Fruit fly (Drosophila melanogaster) whole organism, adult: ENCODE results near the gene bol.

Source experiments
- CG11617 ChIP-seq: fragments of 200-800 bp; sonication (Bioruptor generic); optimal IDR thresholded peaks from 2 replicates; lab custom pipeline; 2017; ENCODE audit warnings: mild to moderate bottlenecking, missing biosample characterization, missing genetic modification reagents, missing genetic modification characterization
- CG12768 ChIP-seq: fragments of 200-800 bp; sonication (Bioruptor generic); optimal IDR thresholded peaks from 2 replicates; lab custom pipeline; 2017; ENCODE audit warnings: missing biosample characterization, missing genetic modification characterization, mild to moderate bottlenecking, moderate library complexity, missing genetic modification reagents
- CG14711 ChIP-seq: fragments of 200-800 bp; sonication (Bioruptor generic); optimal IDR thresholded peaks from 2 replicates; lab custom pipeline; 2018; ENCODE audit warnings: missing biosample characterization, mild to moderate bottlenecking, missing genetic modification characterization, moderate library complexity
- CG1620 ChIP-seq: fragments of 200-800 bp; sonication (Bioruptor generic); optimal IDR thresholded peaks from 2 replicates; lab custom pipeline; 2016; ENCODE audit warnings: missing biosample characterization, missing genetic modification characterization
- CG33017 ChIP-seq: fragments of 200-800 bp; sonication (Bioruptor generic); optimal IDR thresholded peaks from 2 replicates; lab custom pipeline; 2018; ENCODE audit warnings: missing biosample characterization, mild to moderate bottlenecking, missing genetic modification characterization, moderate library complexity
- CG5204 ChIP-seq: fragments of 200-800 bp; sonication (Bioruptor generic); optimal IDR thresholded peaks from 2 replicates; lab custom pipeline; 2016; ENCODE audit warnings: missing biosample characterization, missing genetic modification characterization
- CG7045 ChIP-seq: fragments of 200-800 bp; sonication (Bioruptor generic); optimal IDR thresholded peaks from 2 replicates; lab custom pipeline; 2017; ENCODE audit warnings: missing biosample characterization, mild to moderate bottlenecking, missing genetic modification characterization
- CG7101 ChIP-seq: fragments of 200-800 bp; sonication (Bioruptor generic); optimal IDR thresholded peaks from 2 replicates; lab custom pipeline; 2018; ENCODE audit warnings: missing biosample characterization, mild to moderate bottlenecking, missing genetic modification characterization, moderate library complexity
- Clk ChIP-seq: fragments of 200-800 bp; sonication (Bioruptor generic); optimal IDR thresholded peaks from 2 replicates; lab custom pipeline; 2017; ENCODE audit warnings: missing biosample characterization, missing genetic modification characterization
- Crg-1 ChIP-seq: fragments of 200-800 bp; sonication (Bioruptor generic); optimal IDR thresholded peaks from 2 replicates; lab custom pipeline; 2016; ENCODE audit warnings: missing biosample characterization, missing genetic modification characterization
- Hr96 ChIP-seq: fragments of 200-800 bp; sonication (Bioruptor generic); optimal IDR thresholded peaks from 2 replicates; lab custom pipeline; 2016; ENCODE audit warnings: missing biosample characterization, missing genetic modification characterization
- Mnt ChIP-seq: fragments of 200-800 bp; sonication (Bioruptor generic); optimal IDR thresholded peaks from 2 replicates; lab custom pipeline; 2016; ENCODE audit warnings: missing biosample characterization, mild to moderate bottlenecking, missing genetic modification characterization
- bab1 ChIP-seq: fragments of 200-800 bp; sonication (Bioruptor generic); optimal IDR thresholded peaks from 3 replicates; lab custom pipeline; 2019; ENCODE audit warnings: missing biosample characterization, mild to moderate bottlenecking, missing genetic modification characterization, moderate library complexity
- cic ChIP-seq: fragments of 200-800 bp; sonication (Bioruptor generic); optimal IDR thresholded peaks from 2 replicates; lab custom pipeline; 2017; ENCODE audit warnings: missing biosample characterization, mild to moderate bottlenecking, missing genetic modification characterization, moderate library complexity
- cnc ChIP-seq, 2 experiments: fragments of >200 bp; optimal IDR thresholded peaks; 2 replicates each; lab custom pipeline; 2017
- kay ChIP-seq: fragments of 200-800 bp; sonication (Bioruptor generic); peaks from one replicate; lab custom pipeline; 2016; ENCODE audit warnings: missing biosample characterization, missing genetic modification characterization, borderline replicate concordance
- ovo ChIP-seq: fragments of 200-800 bp; sonication (Bioruptor generic); optimal IDR thresholded peaks from 2 replicates; lab custom pipeline; 2016; ENCODE audit warnings: missing biosample characterization, missing genetic modification characterization
- pad ChIP-seq: fragments of 200-800 bp; sonication (Bioruptor generic); optimal IDR thresholded peaks from 3 replicates; lab custom pipeline; 2017; ENCODE audit warnings: missing biosample characterization, missing genetic modification characterization, mild to moderate bottlenecking, moderate library complexity, missing genetic modification reagents
- tj ChIP-seq: fragments of 200-800 bp; sonication (Bioruptor generic); optimal IDR thresholded peaks from 3 replicates; lab custom pipeline; 2017; ENCODE audit warnings: missing biosample characterization, mild to moderate bottlenecking, missing genetic modification characterization, moderate library complexity
- toe ChIP-seq: fragments of 200-800 bp; sonication (Bioruptor generic); optimal IDR thresholded peaks from 2 replicates; lab custom pipeline; 2016; ENCODE audit warnings: missing biosample characterization, missing genetic modification characterization

Gene bol

DNA sequence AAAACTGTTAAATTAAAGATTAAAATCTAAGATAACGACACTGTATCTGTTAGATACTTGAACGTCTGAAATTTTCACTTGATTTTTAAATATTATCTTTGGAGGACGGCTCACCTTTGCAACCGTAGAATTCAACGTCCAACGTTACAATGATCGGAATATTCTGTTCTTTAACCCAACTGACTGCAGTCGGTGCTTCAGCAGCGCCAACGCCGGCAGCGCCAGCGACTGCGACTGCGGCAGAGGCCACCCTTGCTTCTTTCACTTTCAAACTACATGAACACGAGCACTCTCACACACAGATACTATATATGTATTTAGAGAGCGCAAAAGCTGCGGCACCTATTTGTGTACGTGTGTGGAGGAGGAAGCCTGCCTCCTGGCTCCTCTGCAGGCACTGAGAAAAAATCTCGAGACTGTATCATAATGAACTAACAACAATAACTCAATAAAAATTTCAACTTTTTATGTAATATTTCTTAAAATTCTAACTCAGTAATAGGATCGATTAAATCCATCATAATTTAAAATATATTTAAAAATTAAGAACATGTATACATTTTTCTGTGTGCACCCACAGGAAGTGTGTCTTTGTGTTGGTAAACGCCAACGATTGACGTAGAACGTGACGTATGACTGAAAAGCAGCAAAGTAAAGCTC lies 76.6 kb downstream of the bol start:
- TF ChIP-seq pad (GFP tag; lab: Kevin White, UChicago) (peak; percentile 83), CG12768 (GFP tag; lab: Kevin White, UChicago) (peak; percentile 96), CG5204 (GFP tag; lab: Kevin White, UChicago) (peak; percentile 91), CG33017 (peak; percentile 98), cnc (optimal IDR thresholded peaks at IDR 0.05; lab: Kevin White, UChicago) (no peak), Clk (GFP tag; lab: Kevin White, UChicago) (peak; percentile 96), CG7045 (GFP tag; lab: Kevin White, UChicago) (peak; percentile 97), cic (GFP tag; lab: Kevin White, UChicago) (peak; percentile 94), kay (peak; percentile 93), CG14711 (tag; lab: Kevin White, UChicago) (peak; percentile 93), CG11617 (peak; percentile 95), Mnt (GFP tag; lab: Kevin White, UChicago) (peak; percentile 82), Hr96 (GFP tag; lab: Kevin White, UChicago) (peak; percentile 80), Crg-1 (GFP tag; lab: Kevin White, UChicago) (peak; percentile 83), ovo (GFP tag; lab: Kevin White, UChicago) (peak; percentile 77), bab1 (GFP tag; lab: Kevin White, UChicago) (peak; percentile 53), CG7101 (tag; lab: Kevin White, UChicago) (peak; percentile 97), tj (GFP tag; lab: Kevin White, UChicago) (peak; percentile 77), toe (GFP tag; lab: Kevin White, UChicago) (peak; percentile 91), CG1620 (GFP tag; lab: Kevin White, UChicago) (peak; percentile 67)

DNA sequence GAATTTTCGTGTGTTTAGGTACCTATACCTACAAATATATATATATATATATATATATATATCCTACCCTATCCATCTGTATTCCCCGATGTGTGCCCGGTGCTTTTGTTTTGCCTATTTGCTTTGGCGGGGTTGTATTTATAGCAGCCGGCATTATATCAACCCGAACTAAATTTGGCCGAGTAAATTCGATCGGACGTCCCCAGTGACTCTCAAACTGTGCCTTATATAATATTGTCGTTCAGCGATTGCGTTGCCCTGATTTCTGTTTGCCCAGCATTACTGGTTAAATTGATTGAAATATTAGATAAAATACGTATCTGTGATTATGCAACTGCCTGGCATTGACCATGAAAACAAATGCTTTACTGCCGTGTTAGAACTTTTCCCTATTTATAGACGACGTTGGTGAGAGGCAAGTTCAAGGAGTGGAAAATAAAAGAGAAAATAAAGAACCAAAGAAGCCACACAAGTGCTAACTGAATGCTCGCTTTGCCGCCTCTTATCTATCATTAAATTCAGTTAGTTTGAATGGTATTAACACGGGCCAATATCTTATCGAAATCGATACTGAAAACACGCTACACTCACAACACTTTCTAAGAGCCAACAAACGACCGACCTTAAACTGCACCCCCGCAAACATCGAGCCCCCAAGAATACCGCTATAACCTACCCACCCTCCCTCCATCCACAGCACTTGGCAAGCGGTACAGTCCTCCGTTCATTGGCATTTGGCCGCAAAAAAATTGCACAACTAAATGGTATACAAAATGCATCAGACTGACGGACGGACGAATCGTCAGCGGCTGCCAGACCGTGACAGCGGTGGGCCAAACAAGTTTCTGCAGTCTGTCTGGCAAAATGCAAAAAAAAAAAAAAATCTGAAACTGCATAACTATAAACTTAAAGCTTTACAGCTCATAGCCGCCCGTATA lies 78.1 kb downstream of the bol start:
- TF ChIP-seq kay (peak; percentile 42), Mnt (GFP tag; lab: Kevin White, UChicago) (peak; percentile 60), CG12768 (GFP tag; lab: Kevin White, UChicago) (peak; percentile 11), CG11617 (peak; percentile 51), cic (GFP tag; lab: Kevin White, UChicago) (peak; percentile 75), cnc (optimal IDR thresholded peaks at IDR 0.05; lab: Kevin White, UChicago) (no peak), CG1620 (GFP tag; lab: Kevin White, UChicago) (no peak), Hr96 (GFP tag; lab: Kevin White, UChicago) (no peak), ovo (GFP tag; lab: Kevin White, UChicago) (peak; percentile 94), CG14711 (tag; lab: Kevin White, UChicago) (peak; percentile 28), pad (GFP tag; lab: Kevin White, UChicago) (no peak), toe (GFP tag; lab: Kevin White, UChicago) (no peak), bab1 (GFP tag; lab: Kevin White, UChicago) (no peak), CG7045 (GFP tag; lab: Kevin White, UChicago) (no peak), Clk (GFP tag; lab: Kevin White, UChicago) (no peak), CG7101 (tag; lab: Kevin White, UChicago) (peak; percentile 14), CG5204 (GFP tag; lab: Kevin White, UChicago) (no peak), CG33017 (no peak), tj (GFP tag; lab: Kevin White, UChicago) (peak; percentile 44), Crg-1 (GFP tag; lab: Kevin White, UChicago) (peak; percentile 11)

DNA sequence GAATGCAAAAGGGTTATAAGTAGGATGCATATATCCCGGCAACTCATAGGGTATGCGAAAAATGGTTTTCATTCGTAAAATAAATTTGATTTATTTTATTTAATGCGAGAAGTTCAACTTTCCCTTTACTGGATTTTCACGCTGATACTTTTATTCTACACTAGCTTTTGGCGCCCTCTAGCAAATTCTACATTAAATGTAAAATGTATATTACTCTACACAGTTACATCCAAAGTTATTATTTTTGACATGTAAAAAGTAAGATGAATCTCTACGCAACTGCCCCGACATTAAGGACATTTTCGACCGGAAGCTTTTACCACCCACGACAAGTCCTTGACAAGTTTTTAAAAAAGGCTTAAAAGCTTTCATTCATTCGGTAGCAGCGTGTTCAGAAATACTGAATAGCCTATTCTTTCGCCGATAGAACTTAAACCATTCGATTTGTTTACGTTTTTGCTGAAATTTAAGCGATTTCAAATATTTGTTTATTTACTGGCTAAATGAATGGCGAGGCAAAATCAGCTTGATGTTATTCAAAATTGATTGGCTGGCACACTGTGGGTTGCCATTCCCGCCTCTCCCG lies 79.3 kb downstream of the bol start:
- TF ChIP-seq kay (no peak), ovo (GFP tag; lab: Kevin White, UChicago) (no peak), Mnt (GFP tag; lab: Kevin White, UChicago) (no peak), pad (GFP tag; lab: Kevin White, UChicago) (no peak), cic (GFP tag; lab: Kevin White, UChicago) (no peak), CG11617 (no peak), cnc (optimal IDR thresholded peaks at IDR 0.05; lab: Kevin White, UChicago) (no peak), Clk (GFP tag; lab: Kevin White, UChicago) (no peak), CG12768 (GFP tag; lab: Kevin White, UChicago) (no peak), Crg-1 (GFP tag; lab: Kevin White, UChicago) (no peak), bab1 (GFP tag; lab: Kevin White, UChicago) (no peak), CG33017 (no peak), CG7045 (GFP tag; lab: Kevin White, UChicago) (no peak)

DNA sequence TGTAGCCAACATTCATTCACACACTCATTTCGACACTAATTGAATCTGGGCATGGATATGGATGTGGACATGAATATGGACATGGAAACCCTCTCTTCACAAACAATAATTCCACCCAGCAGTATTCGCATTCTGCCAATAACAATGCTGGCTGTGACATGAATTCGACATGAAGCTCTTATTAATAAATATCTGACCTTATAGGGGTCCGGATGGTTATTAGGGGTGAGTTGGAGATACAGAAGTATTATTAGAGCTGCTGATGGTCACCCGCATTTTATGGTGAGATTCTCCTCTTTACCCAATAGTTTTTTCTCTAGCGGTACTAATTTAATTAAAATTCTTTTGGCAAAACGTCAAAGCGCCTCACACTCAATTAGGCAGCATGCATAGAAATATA lies 80.0 kb downstream of the bol start:
- no peak for TF ChIP-seq kay
- TF ChIP-seq bab1 (GFP tag; lab: Kevin White, UChicago): no peak
- TF ChIP-seq Clk (GFP tag; lab: Kevin White, UChicago): no peak
- no peak for TF ChIP-seq toe (GFP tag; lab: Kevin White, UChicago)
- no peak for TF ChIP-seq CG7045 (GFP tag; lab: Kevin White, UChicago)
- TF ChIP-seq CG7101 (tag; lab: Kevin White, UChicago): no peak
- no peak for TF ChIP-seq ovo (GFP tag; lab: Kevin White, UChicago)
- TF ChIP-seq cic (GFP tag; lab: Kevin White, UChicago): no peak
- TF ChIP-seq Crg-1 (GFP tag; lab: Kevin White, UChicago): no peak
- no peak for TF ChIP-seq pad (GFP tag; lab: Kevin White, UChicago)
- no peak for TF ChIP-seq CG5204 (GFP tag; lab: Kevin White, UChicago)
- no peak for TF ChIP-seq CG11617
- TF ChIP-seq tj (GFP tag; lab: Kevin White, UChicago): no peak
- no peak for TF ChIP-seq CG1620 (GFP tag; lab: Kevin White, UChicago)
- TF ChIP-seq CG14711 (tag; lab: Kevin White, UChicago): no peak
- no peak for TF ChIP-seq CG33017
